Worm (Caenorhabditis elegans) whole organism, L4 larva: ENCODE measurements around the gene trpp-11.

Experiments used
- D1046.2 ChIP-seq: fragments of 200-800 bp; sonication (Bioruptor generic); IDR thresholded peaks from 2 replicates; pipeline ENCODE4 v1.3.6; 2022; ENCODE audit warnings: missing genetic modification characterization, missing compliant biosample characterization
- F10B5.3 ChIP-seq: sonication (generic microtip); optimal IDR thresholded peaks from 2 replicates; lab custom pipeline; 2016; ENCODE audit warnings: mild to moderate bottlenecking, missing genetic modification characterization, missing compliant biosample characterization
- F26F4.8 ChIP-seq: fragments of 200-800 bp; sonication (Bioruptor generic); conservative IDR thresholded peaks from 2 replicates; pipeline ENCODE4 v1.3.6; 2022; ENCODE audit warnings: missing genetic modification characterization, missing compliant biosample characterization
- Y105C5A.15 ChIP-seq: fragments of 200-800 bp; sonication (Bioruptor generic); IDR thresholded peaks from 2 replicates; pipeline ENCODE4 v1.3.6; 2022; ENCODE audit warnings: missing genetic modification characterization, missing compliant biosample characterization
- Y48G9A.11 ChIP-seq: fragments of 200-800 bp; sonication (Bioruptor generic); IDR thresholded peaks from 2 replicates; pipeline ENCODE4 v1.3.6; 2022; ENCODE audit warnings: missing genetic modification reagents, missing genetic modification characterization, missing compliant biosample characterization
- ZK337.2 ChIP-seq: fragments of 200-800 bp; sonication (Bioruptor generic); IDR thresholded peaks from 2 replicates; pipeline ENCODE4 v1.3.6; 2022; ENCODE audit warnings: missing genetic modification reagents, missing genetic modification characterization, missing compliant biosample characterization
- ZK546.5 ChIP-seq, 2 experiments: sonication (generic microtip); optimal IDR thresholded peaks; 2 replicates each; lab custom pipeline; 2017; ENCODE audit warnings: missing biosample characterization in 2 of 2, missing genetic modification characterization in 2 of 2
- aha-1 ChIP-seq: fragments of 150-350 bp; peaks from one replicate; lab custom pipeline; 2014; ENCODE audit warnings: missing biosample characterization, missing genetic modification characterization
- aly-2 ChIP-seq: sonication (generic microtip); optimal IDR thresholded peaks from 2 replicates; lab custom pipeline; 2018; ENCODE audit warnings: missing biosample characterization, missing genetic modification characterization
- ama-1 ChIP-seq: fragments of 150-350 bp; optimal IDR thresholded peaks from 2 replicates; lab custom pipeline; 2014; ENCODE audit warnings: inconsistent platforms, mixed read lengths
- arid-1 ChIP-seq: fragments of 200-800 bp; sonication (Bioruptor generic); conservative IDR thresholded peaks from 2 replicates; pipeline ENCODE4 v1.3.6; 2022; ENCODE audit warnings: missing genetic modification reagents, missing genetic modification characterization, missing compliant biosample characterization
- attf-4 ChIP-seq: sonication (generic microtip); optimal IDR thresholded peaks from 3 replicates; lab custom pipeline; 2017; ENCODE audit warnings: missing biosample characterization, missing genetic modification characterization
- ceh-32 ChIP-seq: sonication (generic microtip); optimal IDR thresholded peaks from 2 replicates; lab custom pipeline; 2016; ENCODE audit warnings: mild to moderate bottlenecking, missing genetic modification characterization, missing compliant biosample characterization; ENCODE audit not compliant: poor library complexity
- ceh-44 ChIP-seq: fragments of 200-800 bp; sonication (Bioruptor generic); IDR thresholded peaks from 2 replicates; pipeline ENCODE4 v1.3.6; 2022; ENCODE audit warnings: missing genetic modification reagents, missing genetic modification characterization, missing compliant biosample characterization
- daf-12 ChIP-seq: fragments of 150-350 bp; optimal IDR thresholded peaks from 2 replicates; lab custom pipeline; 2014; ENCODE audit warnings: missing biosample characterization, missing genetic modification reagents, missing genetic modification characterization
- dmd-6 ChIP-seq: fragments of 200-800 bp; sonication (Bioruptor generic); IDR thresholded peaks from 2 replicates; pipeline ENCODE4 v1.3.6; 2022; ENCODE audit warnings: missing genetic modification reagents, missing genetic modification characterization, missing compliant biosample characterization
- dmd-8 ChIP-seq: fragments of 200-800 bp; sonication (Bioruptor generic); IDR thresholded peaks from 2 replicates; pipeline ENCODE4 v1.3.6; 2022; ENCODE audit warnings: missing genetic modification characterization, missing compliant biosample characterization
- dmd-9 ChIP-seq: fragments of 200-800 bp; sonication (Bioruptor generic); IDR thresholded peaks from 2 replicates; pipeline ENCODE4 v1.3.6; 2022; ENCODE audit warnings: missing genetic modification reagents, missing genetic modification characterization, missing compliant biosample characterization
- duxl-1 ChIP-seq: sonication (generic microtip); optimal IDR thresholded peaks from 2 replicates; lab custom pipeline; 2016; ENCODE audit warnings: mild to moderate bottlenecking, missing genetic modification characterization, moderate library complexity, missing compliant biosample characterization; ENCODE audit not compliant: poor library complexity
- egl-43 ChIP-seq: fragments of 200-800 bp; sonication (Bioruptor generic); IDR thresholded peaks from 2 replicates; pipeline ENCODE4 v1.3.6; 2022; ENCODE audit warnings: missing genetic modification reagents, missing genetic modification characterization, missing compliant biosample characterization
- gei-8 ChIP-seq: fragments of 200-800 bp; sonication (Bioruptor generic); optimal IDR thresholded peaks from 2 replicates; lab custom pipeline; 2018; ENCODE audit warnings: mild to moderate bottlenecking, missing genetic modification characterization, missing compliant biosample characterization
- hif-1 ChIP-seq, 2 experiments: sonication (generic microtip); optimal IDR thresholded peaks; 2 replicates each; lab custom pipeline; 2016 to 2017; ENCODE audit warnings: missing compliant biosample characterization in 2 of 2, missing genetic modification characterization in 2 of 2, missing genetic modification reagents in 2 of 2, missing genotype in 2 of 2, mild to moderate bottlenecking in 1 of 2
- hlh-11 ChIP-seq: fragments of 200-800 bp; sonication (Bioruptor generic); optimal IDR thresholded peaks from 2 replicates; lab custom pipeline; 2018; ENCODE audit warnings: mild to moderate bottlenecking, missing genetic modification characterization, missing compliant biosample characterization
- hlh-30 ChIP-seq: sonication (generic microtip); optimal IDR thresholded peaks from 2 replicates; lab custom pipeline; 2017; ENCODE audit warnings: antibody characterized with exemption, mild to moderate bottlenecking, missing genetic modification characterization, missing compliant biosample characterization; ENCODE audit not compliant: insufficient read depth
- jun-1 ChIP-seq: fragments of 150-350 bp; optimal IDR thresholded peaks from 2 replicates; lab custom pipeline; 2014; ENCODE audit warnings: missing biosample characterization, missing genetic modification reagents, missing genetic modification characterization
- lin-1 ChIP-seq: fragments of 200-800 bp; sonication (Bioruptor generic); IDR thresholded peaks from 2 replicates; pipeline ENCODE4 v1.3.6; 2022; ENCODE audit warnings: missing genetic modification reagents, missing genetic modification characterization, missing compliant biosample characterization
- lin-15B ChIP-seq: fragments of 150-350 bp; sonication (generic microtip); optimal IDR thresholded peaks from 3 replicates; lab custom pipeline; 2014; ENCODE audit warnings: missing biosample characterization, missing genetic modification characterization
- lin-38 ChIP-seq: fragments of 200-800 bp; sonication (Bioruptor generic); IDR thresholded peaks from 2 replicates; pipeline ENCODE4 v1.3.6; 2022; ENCODE audit warnings: missing genetic modification reagents, missing genetic modification characterization, missing compliant biosample characterization
- lin-39 ChIP-seq: fragments of 150-350 bp; optimal IDR thresholded peaks from 2 replicates; lab custom pipeline; 2014; ENCODE audit warnings: missing biosample characterization, missing genetic modification reagents, missing genetic modification characterization
- madf-5 ChIP-seq, 2 experiments: fragments of 200-800 bp; sonication (Bioruptor generic); IDR thresholded peaks; 2 replicates each; pipeline ENCODE4 v1.3.6; 2022; ENCODE audit warnings: missing compliant biosample characterization in 2 of 2, missing genetic modification characterization in 2 of 2
- madf-9 ChIP-seq: fragments of 200-800 bp; sonication (Bioruptor generic); conservative IDR thresholded peaks from 2 replicates; pipeline ENCODE4 v1.3.6; 2022; ENCODE audit warnings: missing genetic modification reagents, missing genetic modification characterization, missing compliant biosample characterization
- mdl-1 ChIP-seq, 2 experiments: fragments of 150-350 bp in 1 of 2; sonication (generic microtip) in 1 of 2; optimal IDR thresholded peaks; 2 replicates each; lab custom pipeline; 2014 to 2017; ENCODE audit warnings: missing biosample characterization in 2 of 2, missing genetic modification characterization in 2 of 2
- mdt-29 ChIP-seq: fragments of 200-800 bp; sonication (Bioruptor generic); IDR thresholded peaks from 2 replicates; pipeline ENCODE4 v1.3.6; 2022; ENCODE audit warnings: missing genetic modification reagents, missing genetic modification characterization, missing compliant biosample characterization
- mes-2 ChIP-seq: sonication (generic microtip); optimal IDR thresholded peaks from 2 replicates; lab custom pipeline; 2016; ENCODE audit warnings: missing genotype, mild to moderate bottlenecking, missing genetic modification characterization, missing compliant biosample characterization; ENCODE audit not compliant: poor library complexity, severe bottlenecking
- mxl-3 ChIP-seq: fragments of 200-800 bp; sonication (Bioruptor generic); optimal IDR thresholded peaks from 2 replicates; lab custom pipeline; 2018; ENCODE audit warnings: mild to moderate bottlenecking, missing genetic modification characterization, missing compliant biosample characterization
- nhr-25 ChIP-seq: sonication (generic microtip); optimal IDR thresholded peaks from 2 replicates; lab custom pipeline; 2017; ENCODE audit warnings: missing genetic modification characterization, mild to moderate bottlenecking, missing compliant biosample characterization, antibody characterized with exemption, moderate library complexity, borderline replicate concordance; ENCODE audit not compliant: insufficient read depth
- nhr-28 ChIP-seq: fragments of 150-350 bp; optimal IDR thresholded peaks from 2 replicates; lab custom pipeline; 2014; ENCODE audit warnings: missing biosample characterization, missing genetic modification characterization
- nhr-77 ChIP-seq: fragments of 150-350 bp; optimal IDR thresholded peaks from 2 replicates; lab custom pipeline; 2014; ENCODE audit warnings: missing biosample characterization, missing genetic modification characterization
- pqm-1 ChIP-seq: sonication (generic microtip); optimal IDR thresholded peaks from 2 replicates; lab custom pipeline; 2017; ENCODE audit warnings: missing biosample characterization, missing genetic modification characterization
- tag-97 ChIP-seq: fragments of 200-800 bp; sonication (Bioruptor generic); IDR thresholded peaks from 2 replicates; pipeline ENCODE4 v1.3.6; 2022; ENCODE audit warnings: missing genetic modification characterization, missing compliant biosample characterization
- unc-62 ChIP-seq, 3 experiments: fragments of 150-350 bp in 1 of 3; sonication (generic microtip); optimal IDR thresholded peaks in 2 of 3; peaks in 1 of 3; 1 replicate in 1 of 3; 2 replicates in 2 of 3; lab custom pipeline; 2014 to 2017; ENCODE audit warnings: missing biosample characterization in 3 of 3, missing genetic modification characterization in 3 of 3, missing genetic modification reagents in 3 of 3, missing genotype in 1 of 3
- zfp-3 ChIP-seq: fragments of 200-800 bp; sonication (Bioruptor generic); conservative IDR thresholded peaks from 2 replicates; pipeline ENCODE4 v1.3.6; 2022; ENCODE audit warnings: missing genetic modification reagents, missing genetic modification characterization, missing compliant biosample characterization
- ztf-7 ChIP-seq: fragments of 150-350 bp; optimal IDR thresholded peaks from 2 replicates; lab custom pipeline; 2014; ENCODE audit warnings: missing biosample characterization, missing genetic modification characterization

Gene trpp-11

DNA sequence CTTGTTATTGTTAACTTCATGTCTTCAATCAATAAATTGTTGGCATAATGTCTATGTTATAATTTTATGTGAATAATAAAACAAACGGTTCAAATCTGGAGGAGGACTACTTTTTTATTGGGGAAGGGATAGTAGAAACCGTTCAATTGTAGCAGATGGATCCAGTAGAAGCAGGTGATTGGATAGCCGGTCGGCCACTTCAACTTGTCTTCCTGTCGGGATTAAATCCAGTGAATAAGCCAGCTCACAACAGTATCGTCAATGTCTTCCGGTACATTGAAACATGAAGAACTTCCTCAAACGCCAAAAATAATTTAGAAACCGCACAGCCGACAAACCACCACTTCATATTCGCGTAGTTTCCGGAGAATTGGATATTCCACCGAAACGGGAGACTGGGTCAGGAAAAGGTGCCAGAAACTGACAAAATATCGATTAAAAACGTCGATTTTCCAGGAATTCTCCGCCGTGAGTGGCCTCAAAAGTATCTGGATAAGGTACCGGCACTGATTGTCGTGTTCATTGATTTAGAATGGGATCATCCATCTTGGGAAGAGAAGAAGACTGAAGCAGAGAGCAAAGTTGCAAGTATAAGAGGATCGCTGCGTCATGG is at the start of gene trpp-11:
Gene trpp-11 (plus strand): TSS at position 153 of the 613 bp plus-strand sequence.
- TF ChIP-seq dmd-9 (GFP tag; lab: Robert Waterston, UW) (no peak), attf-4 (tag; lab: Kevin White, UChicago) (no peak), gei-8 (GFP tag; lab: Kevin White, UChicago) (no peak), madf-5 (GFP tag; IDR thresholded peaks at IDR 0.05; lab: Robert Waterston, UW) (0 out of 4 replicates have a peak, but pooled peaks of 1 of the 2 experiments have one; percentile 3), mdt-29 (GFP tag; lab: Robert Waterston, UW) (no peak), F26F4.8 (GFP tag; lab: Robert Waterston, UW) (no peak; the same call in 1 of the 2 replicates), lin-15B (no peak), ama-1 (lab: Kevin White, UChicago) (peak; percentile 43), daf-12 (tag; lab: Kevin White, UChicago) (no peak), Y48G9A.11 (GFP tag; lab: Robert Waterston, UW) (no peak), jun-1 (tag; lab: Kevin White, UChicago) (no peak), ztf-7 (no peak), aly-2 (tag; lab: Kevin White, UChicago) (no peak), duxl-1 (tag; lab: Kevin White, UChicago) (no peak), nhr-77 (tag; lab: Kevin White, UChicago) (no peak), F10B5.3 (tag; lab: Kevin White, UChicago) (no peak), ceh-44 (GFP tag; lab: Robert Waterston, UW) (no peak), lin-38 (peak; percentile 55), arid-1 (no peak), mdl-1 (tag; optimal IDR thresholded peaks at IDR 0.05; lab: Kevin White, UChicago) (no peak), dmd-6 (GFP tag; lab: Robert Waterston, UW) (no peak), lin-1 (GFP tag; lab: Robert Waterston, UW) (no peak), unc-62 (GFP tag; optimal IDR thresholded peaks at IDR 0.05 in 1 of 2; lab: Kevin White, UChicago) (peak in 1 of 2 experiments; percentile 65), unc-62 (tag; optimal IDR thresholded peaks at IDR 0.05; lab: Kevin White, UChicago) (no peak), zfp-3 (GFP tag; lab: Robert Waterston, UW) (no peak), D1046.2 (GFP tag; lab: Robert Waterston, UW) (0 out of 2 replicates have a peak, but pooled peaks have one; percentile 52), egl-43 (GFP tag; lab: Robert Waterston, UW) (0 out of 2 replicates have a peak, but pooled peaks have one; percentile 15)

DNA sequence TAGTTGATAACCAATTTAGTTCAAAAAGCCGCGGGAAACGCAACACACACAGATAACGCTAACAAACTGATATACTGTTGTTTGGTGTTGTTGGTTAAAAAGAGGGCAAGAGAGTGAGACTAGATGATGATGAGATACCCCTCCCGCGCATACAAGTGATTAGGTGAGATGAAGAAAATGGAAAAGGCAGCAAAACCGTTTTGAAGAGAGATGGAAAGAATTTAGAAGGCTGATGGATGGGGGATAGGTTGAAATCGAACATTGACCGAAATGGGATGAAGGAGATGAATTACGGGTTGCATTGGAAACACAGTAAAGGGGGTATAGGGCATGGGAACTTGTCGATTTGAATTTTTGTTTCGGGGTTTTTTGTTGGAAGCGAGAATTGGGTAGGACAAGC is 46.2 kb upstream of the trpp-11 start:
- peak; percentile 23 for TF ChIP-seq mxl-3 (GFP tag; lab: Kevin White, UChicago)
- TF ChIP-seq ZK337.2, result no peak
- peak; percentile 6 for TF ChIP-seq nhr-28
- TF ChIP-seq unc-62 (GFP tag; optimal IDR thresholded peaks at IDR 0.05 in 1 of 2; lab: Kevin White, UChicago), result peak in 1 of 2 experiments; percentile 81
- TF ChIP-seq unc-62 (tag; optimal IDR thresholded peaks at IDR 0.05; lab: Kevin White, UChicago), result no peak

DNA sequence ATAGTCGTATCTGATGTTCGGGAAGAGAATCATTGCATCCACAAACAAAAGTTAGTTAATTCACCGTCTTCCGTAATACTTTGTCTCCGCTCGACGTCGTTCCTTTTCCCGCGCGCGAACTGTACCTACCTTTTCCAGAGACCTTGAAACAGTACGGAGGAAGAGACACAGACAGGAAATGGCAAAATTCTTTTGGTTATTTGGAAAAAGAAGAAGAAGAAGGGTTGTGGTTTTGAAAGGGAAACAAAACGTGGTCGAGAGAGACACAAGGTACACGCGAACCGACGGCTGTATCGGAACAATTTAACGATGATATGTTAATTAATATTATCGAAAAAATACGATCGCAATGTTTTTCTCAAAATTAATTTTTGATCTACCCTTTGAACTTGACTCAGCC is 44.9 kb upstream of the trpp-11 start:
- peak; percentile 10 for TF ChIP-seq nhr-25 (tag; lab: Kevin White, UChicago)
- peak; percentile 63 for TF ChIP-seq aha-1
- TF ChIP-seq egl-43 (GFP tag; lab: Robert Waterston, UW), result no peak
- TF ChIP-seq madf-9 (GFP tag; lab: Robert Waterston, UW), result no peak
- TF ChIP-seq dmd-8 (GFP tag; lab: Robert Waterston, UW), result no peak
- TF ChIP-seq nhr-28, result peak; percentile 24
- TF ChIP-seq, all 104 proteins: peak for 3

DNA sequence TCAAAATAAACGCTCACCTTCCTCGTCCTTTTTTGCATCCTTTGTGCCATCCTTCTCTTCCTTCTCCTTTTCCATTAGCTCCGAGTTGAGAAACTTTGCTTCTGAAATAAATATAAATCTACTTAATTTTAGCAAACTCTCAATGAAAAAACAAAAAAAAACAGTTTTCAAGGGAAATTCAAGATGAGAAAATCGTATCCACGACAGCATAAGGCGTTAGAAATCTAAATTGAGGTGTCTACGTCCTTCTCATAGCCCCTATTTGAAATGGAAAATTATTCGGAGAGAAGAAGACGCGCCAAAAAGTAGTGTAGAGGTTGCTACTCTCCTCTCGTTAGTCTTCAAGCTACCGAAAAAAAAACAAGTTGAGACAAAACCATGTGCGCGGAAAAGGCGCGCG is 42.6 kb upstream of the trpp-11 start, which contains the start of gene pat-12:
Gene pat-12 (minus strand): TSS at position 101 of the 400 bp plus-strand sequence.
- TF ChIP-seq egl-43 (GFP tag; lab: Robert Waterston, UW) (no peak), attf-4 (tag; lab: Kevin White, UChicago) (no peak), daf-12 (tag; lab: Kevin White, UChicago) (no peak), hlh-30 (tag; lab: Kevin White, UChicago) (no peak), dmd-6 (GFP tag; lab: Robert Waterston, UW) (no peak), tag-97 (GFP tag; lab: Robert Waterston, UW) (no peak), lin-39 (tag; lab: Kevin White, UChicago) (no peak), ZK546.5 (tag; optimal IDR thresholded peaks at IDR 0.05; lab: Kevin White, UChicago) (no peak), madf-5 (GFP tag; IDR thresholded peaks at IDR 0.05; lab: Robert Waterston, UW) (no peak), mes-2 (tag; lab: Kevin White, UChicago) (no peak), pqm-1 (tag; lab: Kevin White, UChicago) (no peak), Y105C5A.15 (no peak), gei-8 (GFP tag; lab: Kevin White, UChicago) (no peak), hif-1 (tag; optimal IDR thresholded peaks at IDR 0.05; lab: Kevin White, UChicago) (no peak), hlh-11 (tag; lab: Kevin White, UChicago) (no peak), ceh-32 (tag; lab: Kevin White, UChicago) (no peak), F10B5.3 (tag; lab: Kevin White, UChicago) (no peak)
